Worm (Caenorhabditis elegans) whole organism, L4 larva: ENCODE data around the gene T11F9.10.

Experiments used
- fos-1 ChIP-seq: fragments of 150-350 bp; optimal IDR thresholded peaks from 2 replicates; lab custom pipeline; 2014; ENCODE audit warnings: missing biosample characterization, missing genetic modification characterization
- mxl-2 ChIP-seq: fragments of 200-800 bp; sonication (Bioruptor generic); conservative IDR thresholded peaks from 2 replicates; pipeline ENCODE4 v1.3.6; 2022; ENCODE audit warnings: missing genetic modification reagents, missing genetic modification characterization, missing compliant biosample characterization

- TF ChIP-seq mxl-2 (no peak), fos-1 (tag; lab: Kevin White, UChicago) (no peak)
Observed at ce11 chrV:11474399-11474798, 12.4 kb upstream of the T11F9.10 start, which contains the start of gene nas-22.
